Worm (Caenorhabditis elegans): ENCODE measurements around the gene snb-1.

DNA sequence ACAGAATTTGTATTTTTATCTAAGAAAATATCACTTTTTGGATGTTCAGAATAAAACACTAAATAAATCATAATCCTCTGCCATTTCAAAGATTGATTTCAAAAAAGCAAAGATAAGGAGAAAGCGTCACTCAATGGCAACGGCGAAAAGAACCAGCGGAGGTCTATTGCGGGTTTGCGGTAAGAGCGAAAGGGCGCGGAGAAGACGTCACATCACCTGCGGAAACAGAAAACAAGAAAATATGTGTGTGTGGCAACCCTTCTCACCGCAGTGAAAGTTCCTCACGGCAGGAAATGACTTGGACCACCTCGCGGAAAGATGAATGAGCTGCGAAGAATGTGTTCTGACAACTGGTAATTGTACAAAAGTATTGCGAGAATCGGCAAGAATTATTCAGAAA, 43.5 kb upstream of the snb-1 start:
- TF ChIP-seq ama-1 (optimal IDR thresholded peaks at IDR 0.05) = no peak
- TF ChIP-seq tbx-11 (GFP tag; IDR thresholded peaks at IDR 0.05) = no peak
- no peak for TF ChIP-seq tbx-37 (GFP tag; conservative IDR thresholded peaks at IDR 0.05)
- TF ChIP-seq F13C5.2 (tag; optimal IDR thresholded peaks at IDR 0.05) = no peak
- no peak for TF ChIP-seq B0310.2 (tag; optimal IDR thresholded peaks at IDR 0.05)
- no peak for TF ChIP-seq ceh-36 (tag; optimal IDR thresholded peaks at IDR 0.05)
- no peak for TF ChIP-seq tra-4 (tag; optimal IDR thresholded peaks at IDR 0.05)
